Worm (Caenorhabditis elegans): ENCODE measurements around the gene col-19.

The col-19 gene

ce11 chrX:440420-440819 is 18.9 kb downstream of the col-19 start (continued):
- TF ChIP-seq tlf-1 (GFP tag; optimal IDR thresholded peaks at IDR 0.05) (peak; percentile 2), F49E8.2 (tag; optimal IDR thresholded peaks at IDR 0.05; ENCODE audit: insufficient read depth) (no peak), B0019.2 (GFP tag; conservative IDR thresholded peaks at IDR 0.05) (no peak), madf-6 (GFP tag; IDR thresholded peaks at IDR 0.05) (no peak), attf-6 (GFP tag; IDR thresholded peaks at IDR 0.05) (no peak), lir-1 (GFP tag; conservative IDR thresholded peaks at IDR 0.05) (no peak), F55B11.4 (tag; optimal IDR thresholded peaks at IDR 0.05; ENCODE audit: borderline replicate concordance, insufficient read depth) (no peak), snpc-3.4 (tag; optimal IDR thresholded peaks at IDR 0.05) (no peak), zfh-2 (GFP tag; conservative IDR thresholded peaks at IDR 0.05) (no peak), bed-1 (GFP tag; IDR thresholded peaks at IDR 0.05) (no peak), hmg-20 (GFP tag; IDR thresholded peaks at IDR 0.05) (no peak; the same call in 1 of the 2 replicates), hlh-26 (GFP tag; conservative IDR thresholded peaks at IDR 0.05) (no peak), hmg-1.2 (GFP tag; IDR thresholded peaks at IDR 0.05) (no peak), snpc-4 (GFP tag; optimal IDR thresholded peaks at IDR 0.05) (no peak), snpc-4 (tag; optimal IDR thresholded peaks at IDR 0.05) (no peak), ztf-18 (tag; optimal IDR thresholded peaks at IDR 0.05) (no peak), F22D6.2 (tag; optimal IDR thresholded peaks at IDR 0.05) (no peak), egrh-3 (GFP tag; IDR thresholded peaks at IDR 0.05) (no peak), F37B4.10 (GFP tag; IDR thresholded peaks at IDR 0.05) (no peak), C17E4.6 (GFP tag; IDR thresholded peaks at IDR 0.05) (no peak), ccch-3 (GFP tag; optimal IDR thresholded peaks at IDR 0.05) (no peak), ceh-27 (GFP tag; optimal IDR thresholded peaks at IDR 0.05) (no peak), rec-8 (tag; optimal IDR thresholded peaks at IDR 0.05) (no peak), mxl-1 (tag; optimal IDR thresholded peaks at IDR 0.05) (no peak), C06A6.2 (GFP tag; conservative IDR thresholded peaks at IDR 0.05) (no peak), cebp-1 (GFP tag; IDR thresholded peaks at IDR 0.05) (0 out of 2 replicates have a peak, but pooled peaks have one; percentile 19), cebp-1 (tag; optimal IDR thresholded peaks at IDR 0.05) (peak; percentile 51), akir-1 (GFP tag; optimal IDR thresholded peaks at IDR 0.05) (no peak), F52B5.7 (tag; optimal IDR thresholded peaks at IDR 0.05) (no peak), nfyb-1 (GFP tag; IDR thresholded peaks at IDR 0.05) (0 out of 2 replicates have a peak, but pooled peaks have one; percentile 32), F57C9.4 (tag; optimal IDR thresholded peaks at IDR 0.05) (no peak), aptf-3 (GFP tag; IDR thresholded peaks at IDR 0.05) (no peak), lsl-1 (GFP tag; optimal IDR thresholded peaks at IDR 0.05) (no peak), xnd-1 (tag; optimal IDR thresholded peaks at IDR 0.05) (no peak), rcor-1 (GFP tag; IDR thresholded peaks at IDR 0.05) (no peak), die-1 (tag; optimal IDR thresholded peaks at IDR 0.05) (no peak), ekl-4 (GFP tag; IDR thresholded peaks at IDR 0.05) (no peak), bed-2 (GFP tag; IDR thresholded peaks at IDR 0.05) (no peak), somi-1 (GFP tag; optimal IDR thresholded peaks at IDR 0.05) (no peak), egl-44 (GFP tag; IDR thresholded peaks at IDR 0.05) (0 out of 2 replicates have a peak, but pooled peaks have one; percentile 43), unc-62 (GFP tag; optimal IDR thresholded peaks at IDR 0.05) (no peak), athp-1 (tag; optimal IDR thresholded peaks at IDR 0.05) (no peak), F10E7.11 (tag; optimal IDR thresholded peaks at IDR 0.05) (no peak), ceh-58 (GFP tag; IDR thresholded peaks at IDR 0.05) (no peak), madf-3 (GFP tag; IDR thresholded peaks at IDR 0.05) (no peak), madf-8 (GFP tag; conservative IDR thresholded peaks at IDR 0.05) (no peak), lin-40 (tag; optimal IDR thresholded peaks at IDR 0.05) (no peak), nhr-90 (tag; optimal IDR thresholded peaks at IDR 0.05) (peak; percentile 2), Y53F4B.3 (GFP tag; IDR thresholded peaks at IDR 0.05) (no peak), B0336.3 (GFP tag; IDR thresholded peaks at IDR 0.05) (peak; percentile 60; the same call in 1 of the 2 replicates)
